Worm (Caenorhabditis elegans) whole organism, late embryonic: Measurements from ENCODE around the gene M6.4.

Source experiments
- ama-1 ChIP-seq: fragments of 150-350 bp; optimal IDR thresholded peaks from 2 replicates; lab custom pipeline; 2014
- fkh-10 ChIP-seq: fragments of 150-350 bp; optimal IDR thresholded peaks from 2 replicates; lab custom pipeline; 2014; ENCODE audit warnings: missing biosample characterization, missing genetic modification reagents, missing genetic modification characterization
- sdc-2 ChIP-seq: sonication (generic microtip); optimal IDR thresholded peaks from 2 replicates; lab custom pipeline; 2016; ENCODE audit warnings: missing genotype, missing genetic modification characterization, missing compliant biosample characterization

DNA sequence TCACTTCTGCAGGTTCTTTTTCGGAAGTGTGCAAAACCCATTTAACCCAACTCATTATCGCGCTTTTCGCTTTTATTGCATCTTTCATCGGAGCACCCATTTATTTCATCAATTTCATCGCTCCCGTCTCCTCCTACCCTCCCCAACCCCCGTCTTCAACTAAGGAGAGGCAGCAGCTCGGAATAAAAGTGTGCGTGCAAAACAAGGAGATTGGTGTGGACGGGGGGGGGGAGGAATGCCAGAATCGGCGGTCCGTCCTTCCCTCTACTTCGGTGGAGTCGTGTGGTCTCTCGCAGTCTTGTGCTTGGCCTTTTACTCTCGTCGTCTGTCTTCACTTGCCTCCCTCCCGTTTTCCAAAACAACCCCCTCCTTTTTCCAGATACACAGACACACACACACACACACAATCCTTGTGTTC, 27.6 kb upstream of the M6.4 start:
- TF ChIP-seq sdc-2 (tag; lab: Kevin White, UChicago) (peak; percentile 75), fkh-10 (GFP tag; lab: Kevin White, UChicago) (peak; percentile 7), ama-1 (lab: Kevin White, UChicago) (no peak)
